Fruit fly (Drosophila melanogaster) whole organism, embryonic: Measurements from ENCODE around the gene CG7943.

Experiments
- ATbp ChIP-seq: fragments of 200-800 bp; sonication (Bioruptor generic); optimal IDR thresholded peaks from 2 replicates; lab custom pipeline; 2017; ENCODE audit warnings: missing biosample characterization, mild to moderate bottlenecking, missing genetic modification characterization, missing genetic modification reagents
- BEAF-32 ChIP-seq: fragments of 200-800 bp; sonication (Bioruptor generic); optimal IDR thresholded peaks from 3 replicates; lab custom pipeline; 2017; ENCODE audit warnings: missing biosample characterization, missing genetic modification characterization, mild to moderate bottlenecking, moderate library complexity, missing genetic modification reagents
- CG1024 ChIP-seq: fragments of 200-800 bp; sonication (Bioruptor generic); IDR thresholded peaks from 2 replicates; pipeline ENCODE4 v1.3.6; 2022; ENCODE audit warnings: missing biosample characterization, missing genetic modification characterization
- CG11085 ChIP-seq: fragments of 200-800 bp; sonication (Bioruptor generic); IDR thresholded peaks from 2 replicates; pipeline ENCODE4 v1.3.6; 2022; ENCODE audit warnings: missing biosample characterization, missing genetic modification characterization
- CG12236 ChIP-seq: fragments of 200-800 bp; sonication (Bioruptor generic); optimal IDR thresholded peaks from 2 replicates; lab custom pipeline; 2016; ENCODE audit warnings: missing biosample characterization, missing genetic modification characterization
- CG12769 ChIP-seq: fragments of 200-800 bp; sonication (Bioruptor generic); optimal IDR thresholded peaks from 2 replicates; lab custom pipeline; 2019; ENCODE audit warnings: missing biosample characterization, mild to moderate bottlenecking, missing genetic modification characterization, moderate library complexity
- CG13424 ChIP-seq: fragments of 200-800 bp; sonication (Bioruptor generic); optimal IDR thresholded peaks from 2 replicates; lab custom pipeline; 2019; ENCODE audit warnings: missing biosample characterization, mild to moderate bottlenecking, missing genetic modification characterization, moderate library complexity
- CG13894 ChIP-seq: fragments of 200-800 bp; sonication (Bioruptor generic); optimal IDR thresholded peaks from 3 replicates; lab custom pipeline; 2018; ENCODE audit warnings: missing biosample characterization, mild to moderate bottlenecking, missing genetic modification characterization, moderate library complexity
- CG14014 ChIP-seq: fragments of 200-800 bp; sonication (Bioruptor generic); IDR thresholded peaks from 2 replicates; pipeline ENCODE4 v1.3.6; 2022; ENCODE audit warnings: missing biosample characterization, missing genetic modification characterization
- CG15479 ChIP-seq: fragments of 200-800 bp; sonication (Bioruptor generic); optimal IDR thresholded peaks from 3 replicates; lab custom pipeline; 2019; ENCODE audit warnings: missing biosample characterization, mild to moderate bottlenecking, missing genetic modification characterization, moderate library complexity
- CG16815 ChIP-seq: fragments of 200-800 bp; sonication (Bioruptor generic); optimal IDR thresholded peaks from 3 replicates; lab custom pipeline; 2017; ENCODE audit warnings: missing biosample characterization, mild to moderate bottlenecking, missing genetic modification characterization
- CG17328 ChIP-seq: fragments of 200-800 bp; sonication (Bioruptor generic); IDR thresholded peaks from 2 replicates; pipeline ENCODE4 v1.3.6; 2022; ENCODE audit warnings: missing biosample characterization, missing genetic modification characterization
- CG17912 ChIP-seq: fragments of 200-800 bp; sonication (Bioruptor generic); optimal IDR thresholded peaks from 2 replicates; lab custom pipeline; 2018; ENCODE audit warnings: missing biosample characterization, mild to moderate bottlenecking, missing genetic modification characterization
- CG2199 ChIP-seq: fragments of 200-800 bp; sonication (Bioruptor generic); IDR thresholded peaks from 3 replicates; pipeline ENCODE4 v1.3.6; 2022; ENCODE audit warnings: missing biosample characterization, missing genetic modification characterization
- CG2202 ChIP-seq: fragments of 200-800 bp; sonication (Bioruptor generic); optimal IDR thresholded peaks from 2 replicates; lab custom pipeline; 2018; ENCODE audit warnings: missing biosample characterization, mild to moderate bottlenecking, missing genetic modification characterization
- CG3281 ChIP-seq: fragments of 200-800 bp; sonication (Bioruptor generic); optimal IDR thresholded peaks from 3 replicates; lab custom pipeline; 2017; ENCODE audit warnings: missing biosample characterization, mild to moderate bottlenecking, missing genetic modification characterization
- CG3407 ChIP-seq: fragments of 200-800 bp; sonication (Bioruptor generic); optimal IDR thresholded peaks from 2 replicates; lab custom pipeline; 2018; ENCODE audit warnings: missing biosample characterization, mild to moderate bottlenecking, missing genetic modification characterization
- CG34376 ChIP-seq: fragments of 200-800 bp; sonication (Bioruptor generic); optimal IDR thresholded peaks from 2 replicates; lab custom pipeline; 2018; ENCODE audit warnings: missing biosample characterization, mild to moderate bottlenecking, missing genetic modification characterization
- CG4404 ChIP-seq: fragments of 200-800 bp; sonication (Bioruptor generic); IDR thresholded peaks from 2 replicates; pipeline ENCODE4 v1.3.6; 2022; ENCODE audit warnings: missing biosample characterization, missing genetic modification characterization
- CG5180 ChIP-seq: fragments of 200-800 bp; sonication (Bioruptor generic); optimal IDR thresholded peaks from 3 replicates; lab custom pipeline; 2017; ENCODE audit warnings: missing biosample characterization, missing genetic modification characterization, mild to moderate bottlenecking, moderate library complexity, missing genetic modification reagents
- CG7271 ChIP-seq: fragments of 200-800 bp; sonication (Bioruptor generic); optimal IDR thresholded peaks from 2 replicates; lab custom pipeline; 2018; ENCODE audit warnings: missing biosample characterization, mild to moderate bottlenecking, missing genetic modification characterization, moderate library complexity
- CG8281 ChIP-seq: fragments of 200-800 bp; sonication (Bioruptor generic); optimal IDR thresholded peaks from 2 replicates; lab custom pipeline; 2018; ENCODE audit warnings: missing biosample characterization, mild to moderate bottlenecking, missing genetic modification characterization, moderate library complexity
- CG9932 ChIP-seq: fragments of 200-800 bp; sonication (Bioruptor generic); IDR thresholded peaks from 2 replicates; pipeline ENCODE4 v1.3.6; 2022; ENCODE audit warnings: missing biosample characterization, missing genetic modification characterization
- CoRest ChIP-seq: fragments of 200-800 bp; sonication (Bioruptor generic); optimal IDR thresholded peaks from 3 replicates; lab custom pipeline; 2018; ENCODE audit warnings: missing biosample characterization, mild to moderate bottlenecking, missing genetic modification characterization, moderate library complexity
- CrebB ChIP-seq: fragments of 200-800 bp; sonication (Bioruptor generic); optimal IDR thresholded peaks from 3 replicates; lab custom pipeline; 2018; ENCODE audit warnings: missing biosample characterization, mild to moderate bottlenecking, missing genetic modification characterization
- Dek ChIP-seq: fragments of 200-800 bp; sonication (Bioruptor generic); optimal IDR thresholded peaks from 3 replicates; lab custom pipeline; 2019; ENCODE audit warnings: missing biosample characterization, mild to moderate bottlenecking, missing genetic modification characterization, moderate library complexity
- Dip3 ChIP-seq: fragments of 200-800 bp; sonication (Bioruptor generic); optimal IDR thresholded peaks from 3 replicates; lab custom pipeline; 2016; ENCODE audit warnings: missing biosample characterization, missing genetic modification characterization
- Ets97D ChIP-seq: fragments of 200-800 bp; sonication (Bioruptor generic); optimal IDR thresholded peaks from 3 replicates; lab custom pipeline; 2016; ENCODE audit warnings: missing biosample characterization, missing genetic modification characterization
- Fer1 ChIP-seq: fragments of 200-800 bp; sonication (Bioruptor generic); optimal IDR thresholded peaks from 2 replicates; lab custom pipeline; 2017; ENCODE audit warnings: missing biosample characterization, mild to moderate bottlenecking, missing genetic modification characterization
- Hmx ChIP-seq: fragments of 200-800 bp; sonication (Bioruptor generic); optimal IDR thresholded peaks from 2 replicates; lab custom pipeline; 2016; ENCODE audit warnings: missing biosample characterization, missing genetic modification characterization
- Hr3 ChIP-seq: fragments of 200-800 bp; sonication (Bioruptor generic); optimal IDR thresholded peaks from 3 replicates; lab custom pipeline; 2016; ENCODE audit warnings: missing biosample characterization, missing genetic modification characterization
- Meics ChIP-seq: fragments of 200-800 bp; sonication (Bioruptor generic); optimal IDR thresholded peaks from 2 replicates; lab custom pipeline; 2017; ENCODE audit warnings: missing biosample characterization, mild to moderate bottlenecking, missing genetic modification characterization
- Opbp ChIP-seq: fragments of 200-800 bp; sonication (Bioruptor generic); IDR thresholded peaks from 3 replicates; pipeline ENCODE4 v1.3.6; 2022; ENCODE audit warnings: missing biosample characterization, missing genetic modification characterization; ENCODE audit not compliant: partially characterized antibody
- Ptx1 ChIP-seq: fragments of 200-800 bp; sonication (Bioruptor generic); IDR thresholded peaks from 2 replicates; pipeline ENCODE4 v1.3.6; 2022; ENCODE audit warnings: missing biosample characterization, missing genetic modification characterization
- Scr ChIP-seq: fragments of 200-800 bp; sonication (Bioruptor generic); IDR thresholded peaks from 2 replicates; pipeline ENCODE4 v1.3.6; 2022; ENCODE audit warnings: missing biosample characterization, missing genetic modification characterization; ENCODE audit not compliant: partially characterized antibody
- Spps ChIP-seq: fragments of 200-800 bp; sonication (Bioruptor generic); optimal IDR thresholded peaks from 2 replicates; lab custom pipeline; 2018; ENCODE audit warnings: missing biosample characterization, mild to moderate bottlenecking, missing genetic modification characterization
- YL-1 ChIP-seq: fragments of 200-800 bp; sonication (Bioruptor generic); optimal IDR thresholded peaks from 3 replicates; lab custom pipeline; 2017; ENCODE audit warnings: missing biosample characterization, mild to moderate bottlenecking, missing genetic modification characterization
- bsh ChIP-seq, 2 experiments: fragments of 200-800 bp; sonication (Bioruptor generic); optimal IDR thresholded peaks; 2 replicates each; lab custom pipeline; 2017 to 2018; ENCODE audit warnings: mild to moderate bottlenecking in 2 of 2, missing biosample characterization in 2 of 2, missing genetic modification characterization in 2 of 2, moderate library complexity in 1 of 2
- croc ChIP-seq: fragments of 200-800 bp; sonication (Bioruptor generic); conservative IDR thresholded peaks from 3 replicates; pipeline ENCODE4 v1.3.6; 2022; ENCODE audit warnings: missing biosample characterization, missing genetic modification characterization
- dpn ChIP-seq, 2 experiments: fragments of 200-800 bp; sonication (Bioruptor generic); optimal IDR thresholded peaks; 3 replicates each; lab custom pipeline; 2016; ENCODE audit warnings: missing biosample characterization in 2 of 2, missing genetic modification characterization in 2 of 2
- kay ChIP-seq: fragments of 200-800 bp; sonication (Bioruptor generic); optimal IDR thresholded peaks from 2 replicates; lab custom pipeline; 2016; ENCODE audit warnings: missing biosample characterization, missing genetic modification characterization
- lov ChIP-seq, 2 experiments: fragments of 200-800 bp in 1 of 2; fragments of >200 bp in 1 of 2; sonication (Bioruptor generic) in 1 of 2; IDR thresholded peaks in 1 of 2; optimal IDR thresholded peaks in 1 of 2; 2 replicates in 1 of 2; 3 replicates in 1 of 2; pipeline versions ENCODE4 v1.3.6 to Lab custom; 2017 to 2022; ENCODE audit warnings: missing biosample characterization in 1 of 2, missing genetic modification characterization in 1 of 2
- org-1 ChIP-seq: fragments of 200-800 bp; sonication (Bioruptor generic); optimal IDR thresholded peaks from 2 replicates; lab custom pipeline; 2017; ENCODE audit warnings: missing biosample characterization, missing genetic modification characterization
- pnt ChIP-seq: fragments of 200-800 bp; sonication (Bioruptor generic); optimal IDR thresholded peaks from 3 replicates; lab custom pipeline; 2016; ENCODE audit warnings: missing biosample characterization, missing genetic modification characterization
- prd ChIP-seq, 3 experiments: fragments of >200 bp in 2 of 3; fragments of 200-800 bp in 1 of 3; sonication (Bioruptor generic) in 1 of 3; optimal IDR thresholded peaks in 2 of 3; IDR thresholded peaks in 1 of 3; 2 replicates in 2 of 3; 3 replicates in 1 of 3; pipeline versions ENCODE4 v1.3.6 to Lab custom; 2017 to 2022; ENCODE audit warnings: missing biosample characterization in 1 of 3, missing genetic modification characterization in 1 of 3
- sc ChIP-seq, 3 experiments: fragments of >200 bp in 2 of 3; fragments of 200-800 bp in 1 of 3; sonication (Bioruptor generic) in 1 of 3; optimal IDR thresholded peaks; 2 replicates in 2 of 3; 3 replicates in 1 of 3; lab custom pipeline; 2017; ENCODE audit warnings: mild to moderate bottlenecking in 1 of 3, missing biosample characterization in 1 of 3, missing genetic modification characterization in 1 of 3, missing genetic modification reagents in 1 of 3
- sna ChIP-seq: fragments of 200-800 bp; sonication (Bioruptor generic); IDR thresholded peaks from 2 replicates; pipeline ENCODE4 v1.3.6; 2022; ENCODE audit warnings: missing biosample characterization, missing genetic modification characterization; ENCODE audit not compliant: partially characterized antibody
- sob ChIP-seq: fragments of 200-800 bp; sonication (Bioruptor generic); IDR thresholded peaks from 2 replicates; pipeline ENCODE4 v1.3.6; 2022; ENCODE audit warnings: missing biosample characterization, missing genetic modification characterization

Gene CG7943

dm6 chr3R:30014977-30015514, 31.2 kb upstream of the CG7943 start, which contains the start of gene CG7920 (continued):
- peak; percentile 83 for TF ChIP-seq sna (GFP tag; lab: Robert Waterston, UW)
- TF ChIP-seq org-1, result no peak
- peak; percentile 41 for TF ChIP-seq CrebB (tag; lab: Kevin White, UChicago)
- TF ChIP-seq CG4404 (GFP tag; lab: Robert Waterston, UW), result no peak
- no peak for TF ChIP-seq CG15479
- peak; percentile 3 to 29 for TF ChIP-seq dpn (GFP tag; optimal IDR thresholded peaks at IDR 0.05; lab: Kevin White, UChicago)
- peak; percentile 59 for TF ChIP-seq CG13894 (tag; lab: Kevin White, UChicago)
- no peak for TF ChIP-seq CG5180 (GFP tag; lab: Kevin White, UChicago)
- no peak for TF ChIP-seq CG13424
- TF ChIP-seq CG12769 (tag; lab: Kevin White, UChicago), result peak; percentile 52
- TF ChIP-seq CG34376 (GFP tag; lab: Kevin White, UChicago), result peak; percentile 77
- no peak for TF ChIP-seq sc (optimal IDR thresholded peaks at IDR 0.05; lab: Kevin White, UChicago)
- no peak for TF ChIP-seq sc (GFP tag; optimal IDR thresholded peaks at IDR 0.05; lab: Kevin White, UChicago)
- TF ChIP-seq Ptx1 (GFP tag; lab: Robert Waterston, UW), result 0 out of 2 replicates have a peak, but pooled peaks have one; percentile 8
- TF ChIP-seq Fer1 (GFP tag; lab: Kevin White, UChicago), result peak; percentile 71
- peak; percentile 55 for TF ChIP-seq YL-1 (GFP tag; lab: Kevin White, UChicago)
- no peak for TF ChIP-seq lov (optimal IDR thresholded peaks at IDR 0.05; lab: Kevin White, UChicago)
- TF ChIP-seq lov (GFP tag; IDR thresholded peaks at IDR 0.05; lab: Robert Waterston, UW), result no peak
- no peak for TF ChIP-seq CG16815 (GFP tag; lab: Kevin White, UChicago)
- TF ChIP-seq CoRest (tag; lab: Kevin White, UChicago), result peak; percentile 34
- TF ChIP-seq sob (GFP tag; lab: Robert Waterston, UW), result peak; percentile 42; the same call in 1 of the 2 replicates
- peak in 1 of 2 experiments; percentile 14 for TF ChIP-seq bsh (GFP tag; optimal IDR thresholded peaks at IDR 0.05; lab: Kevin White, UChicago)
- TF ChIP-seq CG7271 (tag; lab: Kevin White, UChicago), result no peak
- TF ChIP-seq CG17912 (GFP tag; lab: Kevin White, UChicago), result no peak
- no peak for TF ChIP-seq Hr3
- no peak for TF ChIP-seq Ets97D (GFP tag; lab: Kevin White, UChicago)
- no peak for TF ChIP-seq CG14014
- peak; percentile 87 for TF ChIP-seq BEAF-32 (GFP tag; lab: Kevin White, UChicago)
- TF ChIP-seq pnt (GFP tag; lab: Kevin White, UChicago), result no peak
- no peak for TF ChIP-seq croc (GFP tag; lab: Robert Waterston, UW)
- TF ChIP-seq CG8281 (tag; lab: Kevin White, UChicago), result no peak
- no peak for TF ChIP-seq CG2199 (GFP tag; lab: Robert Waterston, UW)
- TF ChIP-seq Dip3, result no peak
- no peak for TF ChIP-seq CG17328 (GFP tag; lab: Robert Waterston, UW)
- TF ChIP-seq CG12236, result no peak
- TF ChIP-seq CG11085 (GFP tag; lab: Robert Waterston, UW), result no peak
- peak; percentile 14 for TF ChIP-seq Meics (GFP tag; lab: Kevin White, UChicago)
- TF ChIP-seq CG2202, result no peak
- TF ChIP-seq CG1024 (GFP tag; lab: Robert Waterston, UW), result no peak
- peak; percentile 75 for TF ChIP-seq Opbp (GFP tag; lab: Robert Waterston, UW)
- TF ChIP-seq CG3281 (GFP tag; lab: Kevin White, UChicago), result peak; percentile 46
- no peak for TF ChIP-seq CG9932
- TF ChIP-seq Dek, result peak; percentile 22
- peak; percentile 85 for TF ChIP-seq Scr (GFP tag; lab: Robert Waterston, UW)
- no peak for TF ChIP-seq prd (optimal IDR thresholded peaks at IDR 0.05; lab: Kevin White, UChicago)
- no peak for TF ChIP-seq prd (GFP tag; IDR thresholded peaks at IDR 0.05; lab: Robert Waterston, UW)
- TF ChIP-seq Hmx (GFP tag; lab: Kevin White, UChicago), result no peak
- TF ChIP-seq Spps (tag; lab: Kevin White, UChicago), result no peak
- TF ChIP-seq CG3407, result no peak
- TF ChIP-seq kay (GFP tag; lab: Kevin White, UChicago), result no peak
- no peak for TF ChIP-seq ATbp (GFP tag; lab: Kevin White, UChicago)
